Worm (Caenorhabditis elegans) whole organism, young adult: ENCODE data around the gene otpl-3.

Experiments used
- cebp-2 ChIP-seq: fragments of 200-800 bp; sonication (Bioruptor generic); IDR thresholded peaks from 2 replicates; pipeline ENCODE4 v1.3.6; 2022; ENCODE audit warnings: missing genetic modification characterization, missing compliant biosample characterization
- ceh-79 ChIP-seq: sonication (generic microtip); optimal IDR thresholded peaks from 2 replicates; lab custom pipeline; 2017; ENCODE audit warnings: mild to moderate bottlenecking, missing genetic modification characterization, missing compliant biosample characterization
- nfya-1 ChIP-seq: sonication (generic microtip); optimal IDR thresholded peaks from 2 replicates; lab custom pipeline; 2017; ENCODE audit warnings: antibody characterized with exemption, missing compliant biosample characterization, missing genetic modification characterization, borderline replicate concordance; ENCODE audit not compliant: insufficient read depth
- pha-4 ChIP-seq: fragments of 150-350 bp; sonication (generic microtip); optimal IDR thresholded peaks from 2 replicates; lab custom pipeline; 2014; ENCODE audit warnings: missing biosample characterization, missing genetic modification reagents, missing genetic modification characterization
- snpc-4 ChIP-seq, 5 experiments: fragments of 150-350 bp in 1 of 5; sonication (generic microtip) in 4 of 5; optimal IDR thresholded peaks; 2 replicates each; lab custom pipeline; 2014 to 2018; ENCODE audit warnings: missing genetic modification characterization in 5 of 5, missing biosample characterization in 3 of 5, antibody characterized with exemption in 2 of 5, mild to moderate bottlenecking in 2 of 5, missing compliant biosample characterization in 2 of 5, missing genotype in 2 of 5, moderate library complexity in 2 of 5, missing genetic modification reagents in 1 of 5

ce11 chrX:6956299-6956698 lies 31.7 kb upstream of the otpl-3 start, which contains the start of gene inx-1:
- no peak for TF ChIP-seq pha-4 (tag; lab: Kevin White, UChicago)
- no peak for TF ChIP-seq cebp-2 (GFP tag; lab: Robert Waterston, UW)
- TF ChIP-seq snpc-4 (GFP tag; optimal IDR thresholded peaks at IDR 0.05; lab: Kevin White, UChicago), result no peak
- TF ChIP-seq snpc-4 (tag; optimal IDR thresholded peaks at IDR 0.05; lab: Kevin White, UChicago), result no peak
- no peak for TF ChIP-seq ceh-79 (tag; lab: Kevin White, UChicago)
- TF ChIP-seq nfya-1 (tag; lab: Kevin White, UChicago), result no peak
